Worm (Caenorhabditis elegans) whole organism, late embryonic: ENCODE data around the gene F13B9.2.
"Not testable (repeated sequence)": the region's sequence is repeated elsewhere in the genome, so short reads cannot be mapped to it uniquely, and the experiment has no call there.

ENCODE experiments used
- C38D4.7 ChIP-seq: fragments of 200-800 bp; sonication (Bioruptor generic); optimal IDR thresholded peaks from 2 replicates; lab custom pipeline; 2018; ENCODE audit warnings: mild to moderate bottlenecking, missing genetic modification characterization, moderate library complexity, missing compliant biosample characterization
- K09A11.1 ChIP-seq: sonication (generic microtip); optimal IDR thresholded peaks from 2 replicates; lab custom pipeline; 2017; ENCODE audit warnings: antibody characterized with exemption, mild to moderate bottlenecking, missing genetic modification characterization, missing compliant biosample characterization; ENCODE audit not compliant: insufficient read depth
- ama-1 ChIP-seq: fragments of 150-350 bp; optimal IDR thresholded peaks from 2 replicates; lab custom pipeline; 2014

ce11 chrX:8321811-8322210 is 36.3 kb downstream of the F13B9.2 start, which contains the start of gene abu-9:
- not testable (repeated sequence) for TF ChIP-seq K09A11.1; C38D4.7 (GFP tag; lab: Kevin White, UChicago); ama-1 (lab: Kevin White, UChicago)
